Fruit fly (Drosophila melanogaster) whole organism, wandering third instar larva: ENCODE data around the gene dpr16.
A peak's percentile ranks its signal among the peaks of the same experiment; 100 is the strongest.

Experiments
- Abd-B ChIP-seq: fragments of >200 bp; optimal IDR thresholded peaks from 2 replicates; lab custom pipeline; 2017; ENCODE audit warnings: missing biosample characterization, missing genetic modification characterization
- CG32264 ChIP-seq: fragments of 200-800 bp; sonication (Bioruptor generic); optimal IDR thresholded peaks from 2 replicates; lab custom pipeline; 2016; ENCODE audit warnings: missing biosample characterization, missing genetic modification characterization
- CG9705 ChIP-seq: fragments of 200-800 bp; sonication (Bioruptor generic); optimal IDR thresholded peaks from 2 replicates; lab custom pipeline; 2018; ENCODE audit warnings: missing biosample characterization, mild to moderate bottlenecking, missing genetic modification characterization
- CrebA ChIP-seq: fragments of 200-800 bp; sonication (Bioruptor generic); optimal IDR thresholded peaks from 2 replicates; lab custom pipeline; 2016; ENCODE audit warnings: missing biosample characterization, mild to moderate bottlenecking, missing genetic modification characterization, borderline replicate concordance
- Dfd ChIP-seq: fragments of >200 bp; optimal IDR thresholded peaks from 2 replicates; lab custom pipeline; 2017; ENCODE audit warnings: missing biosample characterization, missing genetic modification characterization
- Dif ChIP-seq: fragments of 200-275, 200-300 bp; sonication (Bioruptor generic); optimal IDR thresholded peaks from 2 replicates; lab custom pipeline; 2018; ENCODE audit warnings: missing biosample characterization, missing genetic modification characterization; ENCODE audit not compliant: partially characterized antibody
- GATAd ChIP-seq: sonication (Bioruptor generic); optimal IDR thresholded peaks from 2 replicates; lab custom pipeline; 2016; ENCODE audit warnings: missing biosample characterization, missing genetic modification characterization
- HLH106 ChIP-seq: fragments of 200-800 bp; optimal IDR thresholded peaks from 3 replicates; lab custom pipeline; 2019; ENCODE audit warnings: missing biosample characterization, mild to moderate bottlenecking, missing genetic modification characterization, moderate library complexity
- Hnf4 ChIP-seq: fragments of 200-800 bp; sonication (Bioruptor generic); optimal IDR thresholded peaks from 2 replicates; lab custom pipeline; 2016; ENCODE audit warnings: missing biosample characterization, mild to moderate bottlenecking, missing genetic modification characterization
- Hr78 ChIP-seq: fragments of >200 bp; optimal IDR thresholded peaks from 2 replicates; lab custom pipeline; 2017; ENCODE audit warnings: missing biosample characterization, missing genetic modification characterization
- Hr83 ChIP-seq: fragments of 200-300 bp; sonication (Bioruptor generic); optimal IDR thresholded peaks from 2 replicates; lab custom pipeline; 2016; ENCODE audit warnings: missing biosample characterization, mild to moderate bottlenecking, missing genetic modification characterization, moderate library complexity; ENCODE audit not compliant: poor library complexity, severe bottlenecking
- Jra ChIP-seq: sonication (Bioruptor generic); optimal IDR thresholded peaks from 2 replicates; lab custom pipeline; 2016; ENCODE audit warnings: missing biosample characterization, missing genetic modification characterization
- Mio ChIP-seq: sonication (Bioruptor generic); optimal IDR thresholded peaks from 2 replicates; lab custom pipeline; 2016; ENCODE audit warnings: missing biosample characterization, missing genetic modification characterization
- Myc ChIP-seq: fragments of >200 bp; optimal IDR thresholded peaks from 2 replicates; lab custom pipeline; 2017
- N ChIP-seq: fragments of >200 bp; optimal IDR thresholded peaks from 2 replicates; lab custom pipeline; 2018; ENCODE audit warnings: missing biosample characterization, missing external identifiers, missing genetic modification characterization
- OdsH ChIP-seq: fragments of 200-800 bp; sonication (Bioruptor generic); optimal IDR thresholded peaks from 2 replicates; lab custom pipeline; 2016; ENCODE audit warnings: missing biosample characterization, mild to moderate bottlenecking, missing genetic modification characterization
- Rel ChIP-seq, 2 experiments: fragments of 200-800 bp; sonication (Bioruptor generic) in 1 of 2; optimal IDR thresholded peaks; 2 replicates in 1 of 2; 3 replicates in 1 of 2; lab custom pipeline; 2016 to 2019; ENCODE audit warnings: mild to moderate bottlenecking in 2 of 2, missing biosample characterization in 2 of 2, missing genetic modification characterization in 2 of 2, moderate library complexity in 1 of 2
- Sp1 ChIP-seq: fragments of 200-800 bp; sonication (Bioruptor generic); optimal IDR thresholded peaks from 3 replicates; lab custom pipeline; 2019; ENCODE audit warnings: missing biosample characterization, mild to moderate bottlenecking, missing genetic modification characterization, moderate library complexity
- Vsx2 ChIP-seq: fragments of 200-300, 225-300 bp; sonication (Bioruptor generic); optimal IDR thresholded peaks from 2 replicates; lab custom pipeline; 2018; ENCODE audit warnings: missing biosample characterization, missing genetic modification characterization; ENCODE audit not compliant: partially characterized antibody
- br ChIP-seq: fragments of 200-800 bp; sonication (Bioruptor generic); optimal IDR thresholded peaks from 2 replicates; lab custom pipeline; 2016; ENCODE audit warnings: missing biosample characterization, missing genetic modification characterization
- brk ChIP-seq: fragments of 200-800 bp; sonication (Bioruptor generic); optimal IDR thresholded peaks from 2 replicates; lab custom pipeline; 2016; ENCODE audit warnings: missing biosample characterization, mild to moderate bottlenecking, missing genetic modification characterization
- dl ChIP-seq, 2 experiments: fragments of 175-275, 200-275 bp in 1 of 2; fragments of 200-275 bp in 1 of 2; sonication (Bioruptor generic); optimal IDR thresholded peaks; lab custom pipeline; 2018; ENCODE audit warnings: mild to moderate bottlenecking in 2 of 2, missing biosample characterization in 2 of 2, missing genetic modification characterization in 2 of 2, moderate library complexity in 2 of 2; ENCODE audit not compliant: partially characterized antibody in 2 of 2, insufficient read depth in 1 of 2
- dmrt93B ChIP-seq: fragments of 200-800 bp; sonication (Bioruptor generic); optimal IDR thresholded peaks from 2 replicates; lab custom pipeline; 2018; ENCODE audit warnings: missing biosample characterization, mild to moderate bottlenecking, missing genetic modification characterization
- dsf ChIP-seq: sonication (Bioruptor generic); optimal IDR thresholded peaks from 2 replicates; lab custom pipeline; 2016; ENCODE audit warnings: missing biosample characterization, missing genetic modification characterization, borderline replicate concordance
- ey ChIP-seq: fragments of 200-800 bp; sonication (Bioruptor generic); optimal IDR thresholded peaks from 2 replicates; lab custom pipeline; 2016; ENCODE audit warnings: missing biosample characterization, missing genetic modification characterization
- foxo ChIP-seq, 2 experiments: fragments of 200-800 bp; sonication (Bioruptor generic); optimal IDR thresholded peaks; 2 replicates in 1 of 2; 3 replicates in 1 of 2; lab custom pipeline; 2016 to 2017; ENCODE audit warnings: missing biosample characterization in 2 of 2, missing genetic modification characterization in 2 of 2
- fru ChIP-seq: fragments of 200-800 bp; sonication (Bioruptor generic); optimal IDR thresholded peaks from 3 replicates; lab custom pipeline; 2016; ENCODE audit warnings: missing biosample characterization, mild to moderate bottlenecking, missing genetic modification characterization
- h ChIP-seq: fragments of 200-800 bp; sonication (Bioruptor generic); optimal IDR thresholded peaks from 3 replicates; lab custom pipeline; 2016; ENCODE audit warnings: missing biosample characterization, mild to moderate bottlenecking, missing genetic modification characterization
- jim ChIP-seq: fragments of 175-275, 200-325 bp; sonication (Bioruptor generic); optimal IDR thresholded peaks from 2 replicates; lab custom pipeline; 2016; ENCODE audit warnings: missing biosample characterization, mild to moderate bottlenecking, missing genetic modification characterization
- lola ChIP-seq: fragments of >200 bp; optimal IDR thresholded peaks from 2 replicates; lab custom pipeline; 2017; ENCODE audit warnings: missing biosample characterization, missing genetic modification characterization
- pan ChIP-seq: fragments of >200 bp; optimal IDR thresholded peaks from 2 replicates; lab custom pipeline; 2017
- psq ChIP-seq: fragments of 200-800 bp; sonication (Bioruptor generic); optimal IDR thresholded peaks from 3 replicates; lab custom pipeline; 2017; ENCODE audit warnings: missing biosample characterization, mild to moderate bottlenecking, missing genetic modification characterization, moderate library complexity
- rgr ChIP-seq: fragments of 200-800 bp; sonication (Bioruptor generic); optimal IDR thresholded peaks from 3 replicates; lab custom pipeline; 2016; ENCODE audit warnings: missing biosample characterization, mild to moderate bottlenecking, missing genetic modification characterization
- sage ChIP-seq: fragments of 200-800 bp; sonication (Bioruptor generic); optimal IDR thresholded peaks from 2 replicates; lab custom pipeline; 2016; ENCODE audit warnings: missing biosample characterization, mild to moderate bottlenecking, missing genetic modification characterization
- sv ChIP-seq: fragments of 200-800 bp; sonication (Bioruptor generic); optimal IDR thresholded peaks from 3 replicates; lab custom pipeline; 2016; ENCODE audit warnings: missing biosample characterization, missing genetic modification characterization
- tai ChIP-seq: sonication (Bioruptor generic); optimal IDR thresholded peaks from 2 replicates; lab custom pipeline; 2016; ENCODE audit warnings: missing biosample characterization, missing genetic modification characterization
- usp ChIP-seq: fragments of >200 bp; optimal IDR thresholded peaks from 2 replicates; lab custom pipeline; 2017; ENCODE audit warnings: missing biosample characterization, missing genetic modification characterization
- woc ChIP-seq: sonication (Bioruptor generic); optimal IDR thresholded peaks from 2 replicates; lab custom pipeline; 2016; ENCODE audit warnings: missing biosample characterization, mild to moderate bottlenecking, missing genetic modification characterization

The dpr16 gene

dm6 chr3R:5214162-5214916, 63.6 kb downstream of the dpr16 start:
- TF ChIP-seq psq (GFP tag; lab: Kevin White, UChicago), result peak; percentile 32
- no peak for TF ChIP-seq Vsx2 (GFP tag; lab: Kevin White, UChicago)

- TF ChIP-seq Abd-B (GFP tag; lab: Kevin White, UChicago) (no peak), Mio (GFP tag; lab: Kevin White, UChicago) (peak; percentile 72), psq (GFP tag; lab: Kevin White, UChicago) (peak; percentile 89), OdsH (GFP tag; lab: Kevin White, UChicago) (peak; percentile 89), jim (GFP tag; lab: Kevin White, UChicago) (peak; percentile 98), woc (GFP tag; lab: Kevin White, UChicago) (peak; percentile 91), Hnf4 (GFP tag; lab: Kevin White, UChicago) (peak; percentile 91), Hr83 (GFP tag; lab: Kevin White, UChicago) (peak; percentile 100), dl (GFP tag; optimal IDR thresholded peaks at IDR 0.05; lab: Kevin White, UChicago; ENCODE audit: insufficient read depth in 1 of 2, partially characterized antibody in 2 of 2) (no peak), Dfd (GFP tag; lab: Kevin White, UChicago) (no peak), Myc (no peak), tai (no peak), CrebA (GFP tag; lab: Kevin White, UChicago) (no peak), CG9705 (GFP tag; lab: Kevin White, UChicago) (peak; percentile 76), h (peak; percentile 91), fru (GFP tag; lab: Kevin White, UChicago) (peak; percentile 92), GATAd (GFP tag; lab: Kevin White, UChicago) (no peak), Sp1 (GFP tag; lab: Kevin White, UChicago) (peak; percentile 89), br (GFP tag; lab: Kevin White, UChicago) (peak; percentile 94), CG32264 (GFP tag; lab: Kevin White, UChicago) (peak; percentile 83), brk (GFP tag; lab: Kevin White, UChicago) (no peak), sage (GFP tag; lab: Kevin White, UChicago) (peak; percentile 81), foxo (GFP tag; optimal IDR thresholded peaks at IDR 0.05; lab: Kevin White, UChicago) (peak; percentile 22 to 93), sv (peak; percentile 88), lola (GFP tag; lab: Kevin White, UChicago) (no peak), Vsx2 (GFP tag; lab: Kevin White, UChicago) (no peak), Rel (GFP tag; optimal IDR thresholded peaks at IDR 0.05; lab: Kevin White, UChicago) (peak; percentile 26), Rel (tag; optimal IDR thresholded peaks at IDR 0.05; lab: Kevin White, UChicago) (peak; percentile 59), Dif (GFP tag; lab: Kevin White, UChicago) (no peak), dmrt93B (GFP tag; lab: Kevin White, UChicago) (peak; percentile 78), pan (no peak), Hr78 (no peak), usp (GFP tag; lab: Kevin White, UChicago) (no peak), rgr (GFP tag; lab: Kevin White, UChicago) (peak; percentile 92), HLH106 (tag; lab: Kevin White, UChicago) (peak; percentile 92), ey (peak; percentile 93), Jra (peak; percentile 93), N (GFP tag; lab: Kevin White, UChicago) (no peak), dsf (GFP tag; lab: Kevin White, UChicago) (peak; percentile 90)
Observed at dm6 chr3R:5215334-5216307, 64.9 kb downstream of the dpr16 start.
